Worm (Caenorhabditis elegans) whole organism, L2 larva: ENCODE measurements around the gene Y17G9B.8.

ENCODE experiments used
- C34F6.9 ChIP-seq: fragments of 150-350 bp; optimal IDR thresholded peaks from 2 replicates; lab custom pipeline; 2014; ENCODE audit warnings: missing biosample characterization, missing genetic modification characterization
- F13H6.1 ChIP-seq: sonication (generic microtip); optimal IDR thresholded peaks from 2 replicates; lab custom pipeline; 2016; ENCODE audit warnings: missing genetic modification characterization, missing compliant biosample characterization
- Y55F3AM.14 ChIP-seq: fragments of 200-800 bp; sonication (Bioruptor generic); optimal IDR thresholded peaks from 2 replicates; lab custom pipeline; 2018; ENCODE audit warnings: mild to moderate bottlenecking, missing genetic modification characterization, missing compliant biosample characterization
- ZK546.5 ChIP-seq: sonication (generic microtip); optimal IDR thresholded peaks from 2 replicates; lab custom pipeline; 2017; ENCODE audit warnings: missing biosample characterization, missing genetic modification characterization
- alr-1 ChIP-seq: fragments of 150-350 bp; optimal IDR thresholded peaks from 2 replicates; lab custom pipeline; 2014; ENCODE audit warnings: missing biosample characterization, missing genetic modification characterization
- aly-2 ChIP-seq: fragments of 150-350 bp; optimal IDR thresholded peaks from 2 replicates; lab custom pipeline; 2014; ENCODE audit warnings: missing biosample characterization, missing genetic modification characterization
- ama-1 ChIP-seq: fragments of 150-350 bp; optimal IDR thresholded peaks from 2 replicates; lab custom pipeline; 2018; ENCODE audit warnings: inconsistent platforms
- blmp-1 ChIP-seq: sonication (generic microtip); optimal IDR thresholded peaks from 2 replicates; lab custom pipeline; 2017; ENCODE audit warnings: missing genetic modification characterization, mild to moderate bottlenecking, missing compliant biosample characterization, antibody characterized with exemption, moderate library complexity; ENCODE audit not compliant: insufficient read depth
- ceh-82 ChIP-seq: fragments of 150-350 bp; optimal IDR thresholded peaks from 2 replicates; lab custom pipeline; 2014; ENCODE audit warnings: missing biosample characterization, missing genetic modification characterization
- crh-2 ChIP-seq: sonication (generic microtip); optimal IDR thresholded peaks from 2 replicates; lab custom pipeline; 2017; ENCODE audit warnings: missing biosample characterization, missing genetic modification characterization
- egl-27 ChIP-seq: sonication (generic microtip); optimal IDR thresholded peaks from 3 replicates; lab custom pipeline; 2017; ENCODE audit warnings: missing biosample characterization, missing genetic modification reagents, missing genetic modification characterization
- elt-1 ChIP-seq: fragments of 150-350 bp; optimal IDR thresholded peaks from 2 replicates; lab custom pipeline; 2014; ENCODE audit warnings: missing biosample characterization, missing genetic modification characterization
- elt-3 ChIP-seq: sonication (generic microtip); optimal IDR thresholded peaks from 2 replicates; lab custom pipeline; 2017; ENCODE audit warnings: missing biosample characterization, missing genetic modification characterization
- fos-1 ChIP-seq: fragments of 150-350 bp; optimal IDR thresholded peaks from 2 replicates; lab custom pipeline; 2014; ENCODE audit warnings: missing biosample characterization, missing genetic modification characterization
- gmeb-1 ChIP-seq: fragments of 150-350 bp; optimal IDR thresholded peaks from 2 replicates; lab custom pipeline; 2014; ENCODE audit warnings: missing biosample characterization, missing genetic modification characterization
- lin-11 ChIP-seq: fragments of 150-350 bp; sonication (generic microtip); optimal IDR thresholded peaks from 2 replicates; lab custom pipeline; 2014; ENCODE audit warnings: missing biosample characterization, missing genetic modification characterization, inconsistent platforms, mixed read lengths
- lin-13 ChIP-seq: fragments of 150-350 bp; optimal IDR thresholded peaks from 2 replicates; lab custom pipeline; 2014; ENCODE audit warnings: missing biosample characterization, missing genetic modification reagents, missing genetic modification characterization
- lin-39 ChIP-seq: fragments of 150-350 bp; optimal IDR thresholded peaks from 2 replicates; lab custom pipeline; 2014; ENCODE audit warnings: missing biosample characterization, missing genetic modification reagents, missing genetic modification characterization
- lsy-2 ChIP-seq, 2 experiments: fragments of 150-350 bp in 1 of 2; sonication (generic microtip) in 1 of 2; optimal IDR thresholded peaks; 2 replicates each; lab custom pipeline; 2014 to 2017; ENCODE audit warnings: missing biosample characterization in 2 of 2, missing genetic modification characterization in 2 of 2
- mab-5 ChIP-seq: fragments of 150-350 bp; optimal IDR thresholded peaks from 2 replicates; lab custom pipeline; 2014; ENCODE audit warnings: missing biosample characterization, missing genetic modification characterization
- mbf-1 ChIP-seq: sonication (generic microtip); optimal IDR thresholded peaks from 2 replicates; lab custom pipeline; 2017; ENCODE audit warnings: missing biosample characterization, missing genetic modification characterization
- mdl-1 ChIP-seq, 2 experiments: fragments of 150-350 bp in 1 of 2; sonication (generic microtip) in 1 of 2; optimal IDR thresholded peaks; 2 replicates each; lab custom pipeline; 2017; ENCODE audit warnings: missing biosample characterization in 2 of 2, missing genetic modification characterization in 2 of 2
- nhr-10 ChIP-seq: sonication (generic microtip); optimal IDR thresholded peaks from 2 replicates; lab custom pipeline; 2017; ENCODE audit warnings: missing biosample characterization, missing genetic modification characterization
- nhr-11 ChIP-seq: fragments of 150-350 bp; optimal IDR thresholded peaks from 2 replicates; lab custom pipeline; 2014; ENCODE audit warnings: missing biosample characterization, missing genetic modification characterization
- nhr-12 ChIP-seq: fragments of 150-350 bp; optimal IDR thresholded peaks from 2 replicates; lab custom pipeline; 2014; ENCODE audit warnings: missing biosample characterization, missing genetic modification characterization
- nhr-129 ChIP-seq: fragments of 150-350 bp; optimal IDR thresholded peaks from 2 replicates; lab custom pipeline; 2014; ENCODE audit warnings: missing biosample characterization, missing genetic modification characterization
- nhr-21 ChIP-seq: fragments of 150-350 bp; optimal IDR thresholded peaks from 2 replicates; lab custom pipeline; 2014; ENCODE audit warnings: missing biosample characterization, missing genetic modification characterization
- nhr-23 ChIP-seq: fragments of 150-350 bp; optimal IDR thresholded peaks from 2 replicates; lab custom pipeline; 2014; ENCODE audit warnings: missing biosample characterization, missing genetic modification reagents, missing genetic modification characterization
- nhr-237 ChIP-seq: fragments of 150-350 bp; optimal IDR thresholded peaks from 2 replicates; lab custom pipeline; 2014; ENCODE audit warnings: missing biosample characterization, missing genetic modification characterization
- nhr-25 ChIP-seq: fragments of 150-350 bp; sonication (generic microtip); optimal IDR thresholded peaks from 3 replicates; lab custom pipeline; 2014; ENCODE audit warnings: missing biosample characterization, missing genetic modification characterization
- nhr-6 ChIP-seq: fragments of 150-350 bp; optimal IDR thresholded peaks from 2 replicates; lab custom pipeline; 2014; ENCODE audit warnings: missing biosample characterization, missing genetic modification characterization
- nhr-77 ChIP-seq: fragments of 150-350 bp; optimal IDR thresholded peaks from 2 replicates; lab custom pipeline; 2014; ENCODE audit warnings: missing biosample characterization, missing genetic modification characterization
- peb-1 ChIP-seq: fragments of 150-350 bp; optimal IDR thresholded peaks from 2 replicates; lab custom pipeline; 2014; ENCODE audit warnings: missing biosample characterization, missing genetic modification characterization
- sem-4 ChIP-seq: fragments of 150-350 bp; optimal IDR thresholded peaks from 2 replicates; lab custom pipeline; 2014; ENCODE audit warnings: missing biosample characterization, missing genetic modification reagents, missing genetic modification characterization
- skn-1 ChIP-seq: sonication (generic microtip); optimal IDR thresholded peaks from 2 replicates; lab custom pipeline; 2017; ENCODE audit warnings: missing biosample characterization, missing genetic modification characterization
- sma-3 ChIP-seq: sonication (generic microtip); optimal IDR thresholded peaks from 2 replicates; lab custom pipeline; 2016; ENCODE audit warnings: missing genetic modification reagents, missing genetic modification characterization, missing compliant biosample characterization
- sma-9 ChIP-seq, 2 experiments: fragments of 150-350 bp in 1 of 2; sonication (generic microtip) in 1 of 2; optimal IDR thresholded peaks; 2 replicates each; lab custom pipeline; 2014 to 2016; ENCODE audit warnings: missing genetic modification characterization in 2 of 2, mild to moderate bottlenecking in 1 of 2, missing biosample characterization in 1 of 2, missing compliant biosample characterization in 1 of 2, missing genetic modification reagents in 1 of 2, moderate library complexity in 1 of 2
- unc-39 ChIP-seq: fragments of 150-350 bp; optimal IDR thresholded peaks from 2 replicates; lab custom pipeline; 2014; ENCODE audit warnings: missing biosample characterization, missing genetic modification characterization
- unc-55 ChIP-seq: fragments of 150-350 bp; sonication (generic microtip); optimal IDR thresholded peaks from 3 replicates; lab custom pipeline; 2014; ENCODE audit warnings: missing biosample characterization, missing genetic modification reagents, missing genetic modification characterization
- unc-62 ChIP-seq: fragments of 150-350 bp; optimal IDR thresholded peaks from 2 replicates; lab custom pipeline; 2014; ENCODE audit warnings: missing biosample characterization, missing genetic modification reagents, missing genetic modification characterization
- zag-1 ChIP-seq: fragments of 150-350 bp; optimal IDR thresholded peaks from 2 replicates; lab custom pipeline; 2014; ENCODE audit warnings: missing biosample characterization, missing genetic modification characterization
- ztf-1 ChIP-seq: fragments of 200-800 bp; sonication (Bioruptor generic); conservative IDR thresholded peaks from 2 replicates; pipeline ENCODE4 v1.3.6; 2022; ENCODE audit warnings: missing genetic modification characterization, missing compliant biosample characterization
- ztf-4 ChIP-seq: fragments of 150-350 bp; optimal IDR thresholded peaks from 2 replicates; lab custom pipeline; 2014; ENCODE audit warnings: missing biosample characterization, missing genetic modification characterization

Gene Y17G9B.8

ce11 chrIV:4749728-4750278 is 8.8 kb downstream of the Y17G9B.8 start, which contains the start of the genes rpl-20 and Y17G9B.5 (continued):
- TF ChIP-seq nhr-237 (tag; lab: Kevin White, UChicago) (peak; percentile 94), nhr-25 (tag; lab: Kevin White, UChicago) (peak; percentile 100), ztf-4 (peak; percentile 100), zag-1 (tag; lab: Kevin White, UChicago) (peak; percentile 98), sma-9 (GFP tag; optimal IDR thresholded peaks at IDR 0.05; lab: Kevin White, UChicago) (peak; percentile 100), sma-9 (tag; optimal IDR thresholded peaks at IDR 0.05; lab: Kevin White, UChicago) (no peak), skn-1 (peak; percentile 97), mdl-1 (tag; optimal IDR thresholded peaks at IDR 0.05; lab: Kevin White, UChicago) (peak; percentile 54 to 94), nhr-129 (tag; lab: Kevin White, UChicago) (peak; percentile 99), mab-5 (peak; percentile 98), Y55F3AM.14 (GFP tag; lab: Kevin White, UChicago) (peak; percentile 100), ztf-1 (GFP tag; lab: Robert Waterston, UW) (peak; percentile 84; the same call in 1 of the 2 replicates), nhr-23 (tag; lab: Kevin White, UChicago) (no peak), lin-13 (GFP tag; lab: Kevin White, UChicago) (peak; percentile 99), nhr-12 (tag; lab: Kevin White, UChicago) (peak; percentile 83), gmeb-1 (tag; lab: Kevin White, UChicago) (peak; percentile 98), unc-39 (peak; percentile 77), alr-1 (tag; lab: Kevin White, UChicago) (peak; percentile 97), elt-3 (tag; lab: Kevin White, UChicago) (no peak), F13H6.1 (peak; percentile 100), sem-4 (tag; lab: Kevin White, UChicago) (peak; percentile 100), blmp-1 (peak; percentile 98), fos-1 (tag; lab: Kevin White, UChicago) (peak; percentile 100)

ce11 chrIV:4749155-4749554 is 9.5 kb downstream of the Y17G9B.8 start:
- TF ChIP-seq sma-9 (GFP tag; optimal IDR thresholded peaks at IDR 0.05; lab: Kevin White, UChicago) (peak; percentile 4), sma-9 (tag; optimal IDR thresholded peaks at IDR 0.05; lab: Kevin White, UChicago) (no peak), nhr-237 (tag; lab: Kevin White, UChicago) (no peak)

ce11 chrIV:4748408-4749105 is 10.1 kb downstream of the Y17G9B.8 start, which contains the start of gene cyc-2.1:
Gene cyc-2.1, minus strand, starts transcription at chrIV:4749012.
- TF ChIP-seq lsy-2 (tag; optimal IDR thresholded peaks at IDR 0.05; lab: Kevin White, UChicago) (peak; percentile 59 to 87), ama-1 (lab: Kevin White, UChicago) (peak; percentile 71), nhr-12 (tag; lab: Kevin White, UChicago) (no peak), nhr-21 (tag; lab: Kevin White, UChicago) (peak; percentile 3), nhr-25 (tag; lab: Kevin White, UChicago) (peak; percentile 70), elt-1 (tag; lab: Kevin White, UChicago) (no peak), C34F6.9 (tag; lab: Kevin White, UChicago) (peak; percentile 69), mbf-1 (tag; lab: Kevin White, UChicago) (no peak), nhr-10 (tag; lab: Kevin White, UChicago) (no peak), ztf-1 (GFP tag; lab: Robert Waterston, UW) (no peak), lin-11 (tag; lab: Kevin White, UChicago) (peak; percentile 19), Y55F3AM.14 (GFP tag; lab: Kevin White, UChicago) (peak; percentile 39), skn-1 (no peak), lin-13 (GFP tag; lab: Kevin White, UChicago) (peak; percentile 67), ceh-82 (tag; lab: Kevin White, UChicago) (no peak), fos-1 (tag; lab: Kevin White, UChicago) (peak; percentile 70), blmp-1 (no peak), nhr-23 (tag; lab: Kevin White, UChicago) (no peak), unc-55 (GFP tag; lab: Kevin White, UChicago) (peak; percentile 69), nhr-11 (tag; lab: Kevin White, UChicago) (no peak), unc-62 (no peak), nhr-6 (tag; lab: Kevin White, UChicago) (peak; percentile 22), nhr-129 (tag; lab: Kevin White, UChicago) (peak; percentile 95), gmeb-1 (tag; lab: Kevin White, UChicago) (peak; percentile 14), lin-39 (tag; lab: Kevin White, UChicago) (no peak), mab-5 (peak; percentile 38), crh-2 (tag; lab: Kevin White, UChicago) (peak; percentile 61), ztf-4 (peak; percentile 74), sem-4 (tag; lab: Kevin White, UChicago) (peak; percentile 47), sma-9 (GFP tag; optimal IDR thresholded peaks at IDR 0.05; lab: Kevin White, UChicago) (peak; percentile 80), sma-9 (tag; optimal IDR thresholded peaks at IDR 0.05; lab: Kevin White, UChicago) (no peak), aly-2 (tag; lab: Kevin White, UChicago) (no peak), F13H6.1 (peak; percentile 62), nhr-77 (tag; lab: Kevin White, UChicago) (no peak), egl-27 (no peak), alr-1 (tag; lab: Kevin White, UChicago) (no peak), peb-1 (no peak), mdl-1 (tag; optimal IDR thresholded peaks at IDR 0.05; lab: Kevin White, UChicago) (peak in 1 of 2 experiments; percentile 16), elt-3 (tag; lab: Kevin White, UChicago) (no peak), sma-3 (peak; percentile 55), ZK546.5 (no peak)
